Worm (Caenorhabditis elegans): ENCODE measurements around the gene sup-12.

DNA sequence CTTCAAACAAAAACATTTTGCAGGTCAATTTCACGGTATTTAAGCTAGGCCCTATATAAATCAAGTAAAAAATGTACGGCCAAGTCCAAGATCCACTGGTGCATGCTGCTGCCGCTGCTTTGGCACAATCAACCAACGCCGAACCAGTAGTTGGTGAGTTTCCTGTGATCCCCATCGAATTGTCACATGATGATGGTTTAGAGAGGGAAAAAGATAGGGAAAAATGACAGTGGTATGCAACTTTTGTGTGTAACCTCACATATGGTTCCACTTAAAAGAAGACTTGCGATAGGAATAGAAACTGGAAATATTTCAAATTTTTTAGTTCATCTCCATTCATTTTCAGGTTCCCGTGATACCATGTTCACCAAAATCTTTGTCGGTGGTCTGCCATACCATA, at the start of gene sup-12:
- TF ChIP-seq ceh-62 (tag; optimal IDR thresholded peaks at IDR 0.05): no peak
- no peak for TF ChIP-seq mdl-1 (tag; optimal IDR thresholded peaks at IDR 0.05)
- TF ChIP-seq rbr-2 (tag; optimal IDR thresholded peaks at IDR 0.05): no peak
- TF ChIP-seq nhr-237 (tag; optimal IDR thresholded peaks at IDR 0.05): no peak
- no peak for TF ChIP-seq ama-1 (optimal IDR thresholded peaks at IDR 0.05)
- no peak for TF ChIP-seq spr-3 (GFP tag; optimal IDR thresholded peaks at IDR 0.05)
